Fruit fly (Drosophila melanogaster): ENCODE data around the gene CG1113.
A peak's percentile ranks its signal among the peaks of the same experiment; 100 is the strongest.

CG1113 gene

DNA sequence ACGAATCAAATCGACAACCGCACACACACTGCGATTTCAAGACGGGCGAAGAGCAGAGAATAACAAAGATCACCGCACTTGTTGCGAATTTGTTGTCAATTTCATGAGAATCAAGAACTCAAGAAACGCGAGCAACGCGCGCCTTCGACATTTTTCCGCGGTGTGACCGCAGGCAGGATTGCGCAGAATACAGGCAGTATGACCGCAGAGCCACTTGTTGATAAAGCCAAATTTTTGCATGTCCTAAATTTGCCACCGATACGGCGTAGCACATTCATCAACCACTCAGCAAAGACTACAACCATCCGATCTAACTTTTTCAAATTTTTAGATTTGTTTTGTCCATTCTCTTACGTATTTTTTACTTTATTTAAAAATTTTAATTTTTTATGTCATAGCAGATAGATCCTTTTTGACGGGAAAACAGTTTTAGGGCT is 35.7 kb upstream of the CG1113 start, which contains the start of gene cno (continued):
- TF ChIP-seq CG12236 (GFP tag; optimal IDR thresholded peaks at IDR 0.05) (no peak), en (GFP tag; optimal IDR thresholded peaks at IDR 0.05) (no peak), CG11085 (GFP tag; IDR thresholded peaks at IDR 0.05) (no peak), CG12942 (GFP tag; optimal IDR thresholded peaks at IDR 0.05) (no peak), schlank (tag; optimal IDR thresholded peaks at IDR 0.05) (no peak), pum (GFP tag; optimal IDR thresholded peaks at IDR 0.05) (no peak), CG11696 (GFP tag; IDR thresholded peaks at IDR 0.05) (no peak), Hey (tag; optimal IDR thresholded peaks at IDR 0.05) (no peak), ara (GFP tag; IDR thresholded peaks at IDR 0.05) (no peak), disco-r (GFP tag; optimal IDR thresholded peaks at IDR 0.05) (no peak), CG7987 (GFP tag; optimal IDR thresholded peaks at IDR 0.05) (no peak), rib (GFP tag; IDR thresholded peaks at IDR 0.05) (peak; percentile 82), sens-2 (GFP tag; IDR thresholded peaks at IDR 0.05) (no peak), CG12659 (GFP tag; optimal IDR thresholded peaks at IDR 0.05) (peak; percentile 54), p53 (GFP tag; optimal IDR thresholded peaks at IDR 0.05) (no peak), CG4707 (GFP tag; optimal IDR thresholded peaks at IDR 0.05) (no peak), CG8765 (GFP tag; IDR thresholded peaks at IDR 0.05) (no peak), CG10267 (tag; optimal IDR thresholded peaks at IDR 0.05) (peak; percentile 45), sim (GFP tag; IDR thresholded peaks at IDR 0.05) (no peak), Bgb (GFP tag; IDR thresholded peaks at IDR 0.05; ENCODE audit: partially characterized antibody) (peak; percentile 65; the same call in 1 of the 2 replicates), CG13424 (tag; optimal IDR thresholded peaks at IDR 0.05) (peak; percentile 5), tna (GFP tag; IDR thresholded peaks at IDR 0.05; ENCODE audit: partially characterized antibody) (no peak), aop (GFP tag; IDR thresholded peaks at IDR 0.05) (no peak)

dm6 chr3R:5219466-5219865 is 33.5 kb upstream of the CG1113 start, which contains the start of the genes Prosbeta2R2 and CG1116:
Gene Prosbeta2R2 (minus strand): TSS chr3R:5219528.
Gene CG1116 (plus strand): TSS chr3R:5219657.
- TF ChIP-seq Bgb (GFP tag; IDR thresholded peaks at IDR 0.05; ENCODE audit: partially characterized antibody), result peak; percentile 36; the same call in 1 of the 2 replicates
- no peak for TF ChIP-seq pfk (GFP tag; optimal IDR thresholded peaks at IDR 0.05)
- peak; percentile 66; the same call in 1 of the 4 replicates for TF ChIP-seq chinmo (GFP tag; IDR thresholded peaks at IDR 0.05; ENCODE audit: partially characterized antibody)
- TF ChIP-seq CG3847 (GFP tag; IDR thresholded peaks at IDR 0.05), result no peak
- TF ChIP-seq hb (GFP tag; IDR thresholded peaks at IDR 0.05; ENCODE audit: partially characterized antibody), result no peak
- peak; percentile 0 for TF ChIP-seq phol (tag; optimal IDR thresholded peaks at IDR 0.05)
- no peak for TF ChIP-seq CG1792 (GFP tag; optimal IDR thresholded peaks at IDR 0.05)
- TF ChIP-seq CG11456 (GFP tag; IDR thresholded peaks at IDR 0.05), result no peak
- TF ChIP-seq amos (GFP tag; IDR thresholded peaks at IDR 0.05; ENCODE audit: partially characterized antibody), result peak; percentile 60
- TF ChIP-seq BEAF-32 (GFP tag; optimal IDR thresholded peaks at IDR 0.05), result peak; percentile 63
- peak; percentile 53; the same call in 3 of the 4 replicates for TF ChIP-seq Dll (GFP tag; IDR thresholded peaks at IDR 0.05; ENCODE audit: partially characterized antibody)
- TF ChIP-seq Sox100B (GFP tag; optimal IDR thresholded peaks at IDR 0.05), result no peak
- TF ChIP-seq CG3995 (GFP tag; optimal IDR thresholded peaks at IDR 0.05), result peak; percentile 4
- peak; percentile 95 for TF ChIP-seq Dp (GFP tag; optimal IDR thresholded peaks at IDR 0.05)
- no peak for TF ChIP-seq pita (GFP tag; optimal IDR thresholded peaks at IDR 0.05)
- no peak for TF ChIP-seq Tbp (GFP tag; optimal IDR thresholded peaks at IDR 0.05)
- peak; percentile 18; the same call in 1 of the 2 replicates for TF ChIP-seq CG2129 (GFP tag; IDR thresholded peaks at IDR 0.05; ENCODE audit: partially characterized antibody)
- no peak for TF ChIP-seq CG12236 (GFP tag; optimal IDR thresholded peaks at IDR 0.05)
- no peak for TF ChIP-seq shn (GFP tag; optimal IDR thresholded peaks at IDR 0.05)
- no peak for TF ChIP-seq ranshi (GFP tag; IDR thresholded peaks at IDR 0.05)
- no peak for TF ChIP-seq Ptx1 (GFP tag; IDR thresholded peaks at IDR 0.05)
- TF ChIP-seq sna (GFP tag; IDR thresholded peaks at IDR 0.05; ENCODE audit: partially characterized antibody), result peak; percentile 48
- TF ChIP-seq CG2199 (GFP tag; IDR thresholded peaks at IDR 0.05), result no peak
- peak; percentile 1 for TF ChIP-seq HmgZ (tag; optimal IDR thresholded peaks at IDR 0.05)
- peak; percentile 31 for TF ChIP-seq YL-1 (GFP tag; optimal IDR thresholded peaks at IDR 0.05)
- TF ChIP-seq gfzf (GFP tag; optimal IDR thresholded peaks at IDR 0.05), result peak; percentile 60
- TF ChIP-seq Drgx (GFP tag; IDR thresholded peaks at IDR 0.05), result no peak
- peak; percentile 97 for TF ChIP-seq E2f2 (GFP tag; IDR thresholded peaks at IDR 0.05)
- TF ChIP-seq MBD-R2 (GFP tag; IDR thresholded peaks at IDR 0.05), result peak; percentile 81

Data from whole organism, embryonic.